Worm (Caenorhabditis elegans) whole organism, L2 larva: ENCODE measurements around the gene tbx-2.

ENCODE experiments used
- aly-2 ChIP-seq: fragments of 150-350 bp; optimal IDR thresholded peaks from 2 replicates; lab custom pipeline; 2014; ENCODE audit warnings: missing biosample characterization, missing genetic modification characterization
- blmp-1 ChIP-seq: sonication (generic microtip); optimal IDR thresholded peaks from 2 replicates; lab custom pipeline; 2017; ENCODE audit warnings: missing genetic modification characterization, mild to moderate bottlenecking, missing compliant biosample characterization, antibody characterized with exemption, moderate library complexity; ENCODE audit not compliant: insufficient read depth
- ceh-82 ChIP-seq: fragments of 150-350 bp; optimal IDR thresholded peaks from 2 replicates; lab custom pipeline; 2014; ENCODE audit warnings: missing biosample characterization, missing genetic modification characterization
- egl-27 ChIP-seq: sonication (generic microtip); optimal IDR thresholded peaks from 3 replicates; lab custom pipeline; 2017; ENCODE audit warnings: missing biosample characterization, missing genetic modification reagents, missing genetic modification characterization
- lin-13 ChIP-seq: fragments of 150-350 bp; optimal IDR thresholded peaks from 2 replicates; lab custom pipeline; 2014; ENCODE audit warnings: missing biosample characterization, missing genetic modification reagents, missing genetic modification characterization
- nhr-11 ChIP-seq: fragments of 150-350 bp; optimal IDR thresholded peaks from 2 replicates; lab custom pipeline; 2014; ENCODE audit warnings: missing biosample characterization, missing genetic modification characterization
- nhr-12 ChIP-seq: fragments of 150-350 bp; optimal IDR thresholded peaks from 2 replicates; lab custom pipeline; 2014; ENCODE audit warnings: missing biosample characterization, missing genetic modification characterization
- nhr-23 ChIP-seq: fragments of 150-350 bp; optimal IDR thresholded peaks from 2 replicates; lab custom pipeline; 2014; ENCODE audit warnings: missing biosample characterization, missing genetic modification reagents, missing genetic modification characterization
- nhr-25 ChIP-seq: fragments of 150-350 bp; sonication (generic microtip); optimal IDR thresholded peaks from 3 replicates; lab custom pipeline; 2014; ENCODE audit warnings: missing biosample characterization, missing genetic modification characterization
- peb-1 ChIP-seq: fragments of 150-350 bp; optimal IDR thresholded peaks from 2 replicates; lab custom pipeline; 2014; ENCODE audit warnings: missing biosample characterization, missing genetic modification characterization
- unc-39 ChIP-seq: fragments of 150-350 bp; optimal IDR thresholded peaks from 2 replicates; lab custom pipeline; 2014; ENCODE audit warnings: missing biosample characterization, missing genetic modification characterization
- unc-62 ChIP-seq: fragments of 150-350 bp; optimal IDR thresholded peaks from 2 replicates; lab custom pipeline; 2014; ENCODE audit warnings: missing biosample characterization, missing genetic modification reagents, missing genetic modification characterization

ce11 chrIII:5165211-5165610 lies 29.1 kb upstream of the tbx-2 start, which contains the start of gene T10F2.2:
- TF ChIP-seq peb-1 (no peak), nhr-12 (no peak), unc-62 (GFP tag; lab: Kevin White, UChicago) (no peak), aly-2 (tag; lab: Kevin White, UChicago) (no peak), lin-13 (GFP tag; lab: Kevin White, UChicago) (no peak), nhr-11 (tag; lab: Kevin White, UChicago) (no peak), ceh-82 (no peak), nhr-23 (tag; lab: Kevin White, UChicago) (no peak), egl-27 (tag; lab: Kevin White, UChicago) (no peak), blmp-1 (tag; lab: Kevin White, UChicago) (no peak), nhr-25 (tag; lab: Kevin White, UChicago) (no peak), unc-39 (tag; lab: Kevin White, UChicago) (no peak)
